Worm (Caenorhabditis elegans) whole organism, young adult: Measurements from ENCODE around the gene K03H9.3.

ENCODE experiments used
- B0035.1 ChIP-seq: sonication (generic microtip); optimal IDR thresholded peaks from 2 replicates; lab custom pipeline; 2016; ENCODE audit warnings: missing genetic modification characterization, mild to moderate bottlenecking, missing compliant biosample characterization, missing genotype, missing genetic modification reagents
- B0336.3 ChIP-seq: fragments of 200-800 bp; sonication (Bioruptor generic); IDR thresholded peaks from 2 replicates; pipeline ENCODE4 v1.3.6; 2022; ENCODE audit warnings: missing genetic modification characterization, missing compliant biosample characterization
- C06A6.2 ChIP-seq: fragments of 200-800 bp; sonication (Bioruptor generic); conservative IDR thresholded peaks from 2 replicates; pipeline ENCODE4 v1.3.6; 2022; ENCODE audit warnings: missing genetic modification characterization, missing compliant biosample characterization
- D2030.7 ChIP-seq: fragments of 200-800 bp; sonication (Bioruptor generic); IDR thresholded peaks from 2 replicates; pipeline ENCODE4 v1.3.6; 2022; ENCODE audit warnings: missing genetic modification reagents, missing genetic modification characterization, missing compliant biosample characterization
- F22D6.2 ChIP-seq: sonication (generic microtip); optimal IDR thresholded peaks from 2 replicates; lab custom pipeline; 2016; ENCODE audit warnings: mild to moderate bottlenecking, missing genetic modification characterization, missing compliant biosample characterization
- F23B12.7 ChIP-seq: sonication (generic microtip); optimal IDR thresholded peaks from 2 replicates; lab custom pipeline; 2017; ENCODE audit warnings: missing genetic modification characterization, mild to moderate bottlenecking, missing compliant biosample characterization, antibody characterized with exemption, moderate library complexity; ENCODE audit not compliant: insufficient read depth
- F55B11.4 ChIP-seq: sonication (generic microtip); optimal IDR thresholded peaks from 2 replicates; lab custom pipeline; 2016; ENCODE audit warnings: missing compliant biosample characterization, missing genetic modification characterization, borderline replicate concordance; ENCODE audit not compliant: insufficient read depth
- Y53F4B.3 ChIP-seq: fragments of 200-800 bp; sonication (Bioruptor generic); IDR thresholded peaks from 2 replicates; pipeline ENCODE4 v1.3.6; 2022; ENCODE audit warnings: missing genetic modification reagents, missing genetic modification characterization, missing compliant biosample characterization
- ZK185.1 ChIP-seq: sonication (generic microtip); optimal IDR thresholded peaks from 2 replicates; lab custom pipeline; 2016; ENCODE audit warnings: mild to moderate bottlenecking, missing genetic modification characterization, missing compliant biosample characterization; ENCODE audit not compliant: poor library complexity, severe bottlenecking
- atf-7 ChIP-seq: sonication (generic microtip); optimal IDR thresholded peaks from 2 replicates; lab custom pipeline; 2017; ENCODE audit warnings: mild to moderate bottlenecking, missing genetic modification characterization, missing compliant biosample characterization
- attf-5 ChIP-seq: fragments of 200-800 bp; sonication (Bioruptor generic); optimal IDR thresholded peaks from 2 replicates; lab custom pipeline; 2018; ENCODE audit warnings: mild to moderate bottlenecking, missing genetic modification characterization, missing compliant biosample characterization
- ccch-3 ChIP-seq: fragments of 200-800 bp; sonication (Bioruptor generic); optimal IDR thresholded peaks from 2 replicates; lab custom pipeline; 2018; ENCODE audit warnings: mild to moderate bottlenecking, missing genetic modification characterization, missing compliant biosample characterization
- cebp-1 ChIP-seq, 2 experiments: fragments of 200-800 bp in 1 of 2; sonication (Bioruptor generic) in 1 of 2; sonication (generic microtip) in 1 of 2; IDR thresholded peaks in 1 of 2; optimal IDR thresholded peaks in 1 of 2; 2 replicates each; pipeline versions ENCODE4 v1.3.6 to Lab custom; 2017 to 2022; ENCODE audit warnings: missing compliant biosample characterization in 2 of 2, missing genetic modification characterization in 2 of 2, mild to moderate bottlenecking in 1 of 2, missing genetic modification reagents in 1 of 2, moderate library complexity in 1 of 2
- ceh-100 ChIP-seq: fragments of 200-800 bp; sonication (Bioruptor generic); IDR thresholded peaks from 2 replicates; pipeline ENCODE4 v1.3.6; 2022; ENCODE audit warnings: missing genetic modification reagents, missing genetic modification characterization, missing compliant biosample characterization
- ceh-91 ChIP-seq: fragments of 200-800 bp; sonication (Bioruptor generic); IDR thresholded peaks from 2 replicates; pipeline ENCODE4 v1.3.6; 2022; ENCODE audit warnings: missing genetic modification reagents, missing genetic modification characterization, missing compliant biosample characterization
- dox-1 ChIP-seq: fragments of 200-800 bp; sonication (Bioruptor generic); IDR thresholded peaks from 2 replicates; pipeline ENCODE4 v1.3.6; 2022; ENCODE audit warnings: missing genetic modification reagents, missing genetic modification characterization, missing compliant biosample characterization
- egl-18 ChIP-seq: fragments of 200-800 bp; sonication (Bioruptor generic); IDR thresholded peaks from 2 replicates; pipeline ENCODE4 v1.3.6; 2022; ENCODE audit warnings: missing genetic modification reagents, missing genetic modification characterization, missing compliant biosample characterization
- egrh-3 ChIP-seq: fragments of 200-800 bp; sonication (Bioruptor generic); IDR thresholded peaks from 2 replicates; pipeline ENCODE4 v1.3.6; 2022; ENCODE audit warnings: missing genetic modification reagents, missing genetic modification characterization, missing compliant biosample characterization
- ekl-4 ChIP-seq: fragments of 200-800 bp; sonication (Bioruptor generic); IDR thresholded peaks from 2 replicates; pipeline ENCODE4 v1.3.6; 2022; ENCODE audit warnings: missing genetic modification reagents, missing genetic modification characterization, missing compliant biosample characterization
- gei-17 ChIP-seq: fragments of 200-800 bp; sonication (Bioruptor generic); optimal IDR thresholded peaks from 2 replicates; lab custom pipeline; 2018; ENCODE audit warnings: mild to moderate bottlenecking, missing genetic modification characterization, missing compliant biosample characterization
- hmg-1.2 ChIP-seq: fragments of 200-800 bp; sonication (Bioruptor generic); IDR thresholded peaks from 2 replicates; pipeline ENCODE4 v1.3.6; 2022; ENCODE audit warnings: missing genetic modification reagents, missing genetic modification characterization, missing compliant biosample characterization
- lag-1 ChIP-seq: fragments of 200-800 bp; sonication (Bioruptor generic); IDR thresholded peaks from 2 replicates; pipeline ENCODE4 v1.3.6; 2022; ENCODE audit warnings: missing genetic modification reagents, missing genetic modification characterization, missing compliant biosample characterization
- lin-40 ChIP-seq: sonication (generic microtip); optimal IDR thresholded peaks from 2 replicates; lab custom pipeline; 2016; ENCODE audit warnings: missing genetic modification characterization, mild to moderate bottlenecking, missing compliant biosample characterization, missing genotype, missing genetic modification reagents
- lin-54 ChIP-seq: fragments of 200-800 bp; sonication (Bioruptor generic); optimal IDR thresholded peaks from 2 replicates; lab custom pipeline; 2018; ENCODE audit warnings: mild to moderate bottlenecking, missing genetic modification characterization, missing compliant biosample characterization
- lsl-1 ChIP-seq: fragments of 200-800 bp; sonication (Bioruptor generic); optimal IDR thresholded peaks from 2 replicates; lab custom pipeline; 2018; ENCODE audit warnings: mild to moderate bottlenecking, missing genetic modification characterization, moderate library complexity, missing compliant biosample characterization
- madf-6 ChIP-seq: fragments of 200-800 bp; sonication (Bioruptor generic); IDR thresholded peaks from 2 replicates; pipeline ENCODE4 v1.3.6; 2022; ENCODE audit warnings: missing genetic modification reagents, missing genetic modification characterization, missing compliant biosample characterization
- madf-8 ChIP-seq: fragments of 200-800 bp; sonication (Bioruptor generic); conservative IDR thresholded peaks from 2 replicates; pipeline ENCODE4 v1.3.6; 2022; ENCODE audit warnings: missing genetic modification reagents, missing genetic modification characterization, missing compliant biosample characterization
- mcd-1 ChIP-seq: fragments of 200-800 bp; sonication (Bioruptor generic); IDR thresholded peaks from 2 replicates; pipeline ENCODE4 v1.3.6; 2022; ENCODE audit warnings: missing genetic modification reagents, missing genetic modification characterization, missing compliant biosample characterization
- nfya-2 ChIP-seq: fragments of 200-800 bp; sonication (Bioruptor generic); IDR thresholded peaks from 2 replicates; pipeline ENCODE4 v1.3.6; 2022; ENCODE audit warnings: missing genetic modification reagents, missing genetic modification characterization, missing compliant biosample characterization
- nhr-120 ChIP-seq: fragments of 200-800 bp; sonication (Bioruptor generic); IDR thresholded peaks from 2 replicates; pipeline ENCODE4 v1.3.6; 2022; ENCODE audit warnings: missing genetic modification characterization, missing compliant biosample characterization
- nhr-80 ChIP-seq: sonication (generic microtip); optimal IDR thresholded peaks from 2 replicates; lab custom pipeline; 2016; ENCODE audit warnings: missing genetic modification characterization, missing compliant biosample characterization
- rec-8 ChIP-seq, 2 experiments: sonication (generic microtip); optimal IDR thresholded peaks; 2 replicates each; lab custom pipeline; 2016; ENCODE audit warnings: mild to moderate bottlenecking in 2 of 2, missing genetic modification characterization in 2 of 2, missing genetic modification reagents in 2 of 2, missing genotype in 2 of 2, missing biosample characterization in 1 of 2, missing compliant biosample characterization in 1 of 2, moderate library complexity in 1 of 2
- snpc-3.4 ChIP-seq: sonication (generic microtip); optimal IDR thresholded peaks from 2 replicates; lab custom pipeline; 2017; ENCODE audit warnings: missing genetic modification characterization, mild to moderate bottlenecking, missing compliant biosample characterization, antibody characterized with exemption, moderate library complexity, missing genotype, missing genetic modification reagents
- snpc-4 ChIP-seq, 5 experiments: fragments of 150-350 bp in 1 of 5; sonication (generic microtip) in 4 of 5; optimal IDR thresholded peaks; 2 replicates each; lab custom pipeline; 2014 to 2018; ENCODE audit warnings: missing genetic modification characterization in 5 of 5, missing biosample characterization in 3 of 5, antibody characterized with exemption in 2 of 5, mild to moderate bottlenecking in 2 of 5, missing compliant biosample characterization in 2 of 5, missing genotype in 2 of 5, moderate library complexity in 2 of 5, missing genetic modification reagents in 1 of 5
- sptf-2 ChIP-seq: fragments of 200-800 bp; sonication (Bioruptor generic); optimal IDR thresholded peaks from 2 replicates; lab custom pipeline; 2018; ENCODE audit warnings: mild to moderate bottlenecking, missing genetic modification characterization, missing compliant biosample characterization
- tlf-1 ChIP-seq: fragments of 200-800 bp; sonication (Bioruptor generic); optimal IDR thresholded peaks from 2 replicates; lab custom pipeline; 2018; ENCODE audit warnings: mild to moderate bottlenecking, missing genetic modification characterization, missing compliant biosample characterization
- unc-130 ChIP-seq: sonication (generic microtip); optimal IDR thresholded peaks from 2 replicates; lab custom pipeline; 2016; ENCODE audit warnings: missing genetic modification reagents, missing genetic modification characterization, missing compliant biosample characterization
- xnd-1 ChIP-seq: sonication (generic microtip); optimal IDR thresholded peaks from 2 replicates; lab custom pipeline; 2016; ENCODE audit warnings: missing genotype, missing genetic modification reagents, missing genetic modification characterization, missing compliant biosample characterization
- zim-3 ChIP-seq: sonication (generic microtip); optimal IDR thresholded peaks from 2 replicates; lab custom pipeline; 2017; ENCODE audit warnings: mild to moderate bottlenecking, missing genetic modification characterization, moderate library complexity, missing compliant biosample characterization
- ztf-18 ChIP-seq: sonication (generic microtip); optimal IDR thresholded peaks from 2 replicates; lab custom pipeline; 2016; ENCODE audit warnings: missing genotype, mild to moderate bottlenecking, missing genetic modification characterization, missing compliant biosample characterization
- ztf-26 ChIP-seq: sonication (generic microtip); optimal IDR thresholded peaks from 2 replicates; lab custom pipeline; 2017; ENCODE audit warnings: missing genetic modification characterization, missing compliant biosample characterization

Gene K03H9.3

DNA sequence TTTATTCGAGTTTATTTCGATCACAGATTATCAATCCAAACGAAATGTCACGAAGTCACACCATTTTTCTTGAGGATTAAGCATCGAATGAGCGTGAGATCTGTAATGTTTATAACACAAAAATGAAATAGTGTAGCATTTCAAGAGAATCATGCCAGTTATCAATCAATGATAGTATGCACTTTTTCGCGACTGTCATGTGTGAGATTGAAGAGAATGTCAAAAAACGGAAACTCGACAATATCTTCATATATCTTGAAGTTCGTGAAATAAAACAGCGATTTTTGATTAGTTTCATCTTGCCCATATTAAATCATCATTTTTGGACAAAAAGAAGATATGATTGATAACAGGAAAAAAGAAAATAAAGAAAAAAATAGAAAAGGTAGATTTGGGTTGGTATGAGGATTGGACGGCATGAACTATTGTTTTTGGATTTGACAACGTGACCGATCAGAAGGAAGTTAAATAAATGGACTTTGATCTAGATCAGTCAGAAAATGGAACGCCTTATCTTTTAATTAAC, 43.8 kb upstream of the K03H9.3 start:
- TF ChIP-seq ccch-3 (GFP tag; lab: Kevin White, UChicago), result no peak
- TF ChIP-seq F55B11.4 (tag; lab: Kevin White, UChicago), result no peak
- no peak for TF ChIP-seq nhr-120
- TF ChIP-seq rec-8 (tag; optimal IDR thresholded peaks at IDR 0.05; lab: Kevin White, UChicago), result no peak
- no peak for TF ChIP-seq lsl-1 (GFP tag; lab: Kevin White, UChicago)
- TF ChIP-seq F22D6.2 (tag; lab: Kevin White, UChicago), result no peak
- no peak for TF ChIP-seq lag-1 (GFP tag; lab: Robert Waterston, UW)
- no peak for TF ChIP-seq cebp-1 (GFP tag; IDR thresholded peaks at IDR 0.05; lab: Robert Waterston, UW)
- no peak for TF ChIP-seq cebp-1 (tag; optimal IDR thresholded peaks at IDR 0.05; lab: Kevin White, UChicago)
- no peak for TF ChIP-seq Y53F4B.3 (GFP tag; lab: Robert Waterston, UW)
- no peak for TF ChIP-seq unc-130 (GFP tag; lab: Kevin White, UChicago)

DNA sequence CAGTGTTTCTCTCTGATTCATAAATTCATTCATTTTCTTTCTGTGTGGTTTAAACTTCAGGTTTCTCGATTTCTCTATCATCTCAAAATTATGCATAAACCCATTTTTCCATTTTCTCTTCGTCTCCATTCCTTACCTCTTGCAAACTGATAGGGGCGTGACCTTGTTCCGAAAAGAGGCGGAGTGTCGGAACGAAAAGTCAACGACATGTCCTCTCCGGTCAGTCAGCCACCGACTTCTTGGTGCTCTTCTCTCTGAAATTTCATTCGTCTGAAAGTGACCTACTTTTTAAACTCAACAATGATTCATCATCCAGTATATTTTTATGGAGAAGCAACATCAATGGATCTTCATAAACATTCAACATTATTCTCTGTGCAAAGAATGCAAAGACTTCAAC, 42.0 kb upstream of the K03H9.3 start, which contains the start of gene F58F12.12:
Gene F58F12.12 (plus strand): TSS at position 301 of the 400 bp plus-strand sequence.
- TF ChIP-seq ekl-4 (no peak), nhr-80 (tag; lab: Kevin White, UChicago) (peak; percentile 14)

DNA sequence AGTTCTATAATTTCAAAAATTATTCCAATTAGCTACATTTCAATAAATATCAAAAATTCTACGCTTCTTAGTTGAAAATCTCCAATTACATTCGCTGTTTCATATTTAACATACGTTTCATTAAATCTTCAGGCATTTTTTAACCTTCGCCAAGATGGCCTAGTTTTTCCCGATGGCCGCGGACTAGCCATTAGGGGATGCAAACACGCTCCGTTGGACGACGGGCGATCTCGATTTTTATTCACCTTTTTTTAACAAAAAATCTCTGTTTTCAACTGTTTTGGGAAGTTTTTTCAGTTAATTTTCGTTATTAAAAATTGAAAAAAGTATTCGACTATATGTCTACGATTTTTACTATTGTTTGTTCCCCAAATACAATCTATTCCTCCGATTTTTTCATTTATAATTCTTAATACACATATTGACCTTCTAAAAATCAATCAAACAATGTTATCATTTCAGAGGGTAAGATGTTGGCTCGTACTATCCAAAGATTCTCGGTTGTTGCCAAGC, 39.7 kb upstream of the K03H9.3 start, which contains the start of gene F58F12.1:
Gene F58F12.1 (plus strand): TSS at position 463 of the 513 bp plus-strand sequence.
- TF ChIP-seq B0336.3 (GFP tag; lab: Robert Waterston, UW), result no peak
- peak; percentile 63 for TF ChIP-seq attf-5
- no peak for TF ChIP-seq C06A6.2 (GFP tag; lab: Robert Waterston, UW)
- no peak for TF ChIP-seq ztf-26 (tag; lab: Kevin White, UChicago)
- peak; percentile 45 for TF ChIP-seq lin-54
- TF ChIP-seq D2030.7 (GFP tag; lab: Robert Waterston, UW), result peak; percentile 21; the same call in 1 of the 2 replicates
- TF ChIP-seq snpc-4 (GFP tag; optimal IDR thresholded peaks at IDR 0.05; lab: Kevin White, UChicago), result peak; percentile 27
- peak in 2 of 4 experiments; percentile 24 to 57 for TF ChIP-seq snpc-4 (tag; optimal IDR thresholded peaks at IDR 0.05; lab: Kevin White, UChicago)
- TF ChIP-seq nhr-80 (tag; lab: Kevin White, UChicago), result peak; percentile 40
- peak; percentile 53 for TF ChIP-seq lsl-1 (GFP tag; lab: Kevin White, UChicago)
- no peak for TF ChIP-seq sptf-2
- TF ChIP-seq egrh-3, result no peak
- TF ChIP-seq nfya-2 (GFP tag; lab: Robert Waterston, UW), result no peak
- TF ChIP-seq snpc-3.4 (tag; lab: Kevin White, UChicago), result peak; percentile 46
- TF ChIP-seq hmg-1.2 (GFP tag; lab: Robert Waterston, UW), result peak; percentile 38; the same call in 1 of the 2 replicates
- TF ChIP-seq gei-17 (GFP tag; lab: Kevin White, UChicago), result no peak
- TF ChIP-seq ZK185.1, result peak; percentile 63
- peak; percentile 46; the same call in 1 of the 2 replicates for TF ChIP-seq madf-6 (GFP tag; lab: Robert Waterston, UW)
- peak; percentile 33; the same call in 1 of the 2 replicates for TF ChIP-seq ceh-100 (GFP tag; lab: Robert Waterston, UW)
- TF ChIP-seq egl-18 (GFP tag; lab: Robert Waterston, UW), result no peak
- peak; percentile 41 for TF ChIP-seq ztf-18 (tag; lab: Kevin White, UChicago)
- no peak for TF ChIP-seq atf-7
- no peak for TF ChIP-seq zim-3
- no peak for TF ChIP-seq nhr-120
- peak; percentile 92 for TF ChIP-seq mcd-1 (GFP tag; lab: Robert Waterston, UW)
- TF ChIP-seq lin-40, result no peak
- no peak for TF ChIP-seq xnd-1 (tag; lab: Kevin White, UChicago)
- TF ChIP-seq unc-130 (GFP tag; lab: Kevin White, UChicago), result peak; percentile 81
- peak; percentile 93 for TF ChIP-seq F23B12.7 (tag; lab: Kevin White, UChicago)
- no peak for TF ChIP-seq B0035.1 (tag; lab: Kevin White, UChicago)
- peak; percentile 56 for TF ChIP-seq dox-1
- no peak for TF ChIP-seq madf-8 (GFP tag; lab: Robert Waterston, UW)
- TF ChIP-seq tlf-1 (GFP tag; lab: Kevin White, UChicago), result peak; percentile 5
- TF ChIP-seq ceh-91, result peak; percentile 43
